Fruit fly (Drosophila melanogaster) whole organism, embryonic: ENCODE data around the gene CG10621.

ENCODE experiments used
- Ada2b ChIP-seq: fragments of 200-800 bp; sonication (Bioruptor generic); IDR thresholded peaks from 2 replicates; pipeline ENCODE4 v1.3.6; 2022; ENCODE audit warnings: missing biosample characterization, missing genetic modification characterization
- CG10209 ChIP-seq: fragments of 200-800 bp; sonication (Bioruptor generic); optimal IDR thresholded peaks from 3 replicates; lab custom pipeline; 2017; ENCODE audit warnings: missing biosample characterization, mild to moderate bottlenecking, missing genetic modification characterization, missing genetic modification reagents
- CG1024 ChIP-seq: fragments of 200-800 bp; sonication (Bioruptor generic); IDR thresholded peaks from 2 replicates; pipeline ENCODE4 v1.3.6; 2022; ENCODE audit warnings: missing biosample characterization, missing genetic modification characterization
- CG12155 ChIP-seq: fragments of 200-800 bp; sonication (Bioruptor generic); optimal IDR thresholded peaks from 3 replicates; lab custom pipeline; 2016; ENCODE audit warnings: missing biosample characterization, missing genetic modification characterization
- CG1233 ChIP-seq: fragments of 200-800 bp; sonication (Bioruptor generic); optimal IDR thresholded peaks from 4 replicates; lab custom pipeline; 2018; ENCODE audit warnings: missing biosample characterization, mild to moderate bottlenecking, missing genetic modification characterization
- CG12391 ChIP-seq: fragments of 200-800 bp; sonication (Bioruptor generic); optimal IDR thresholded peaks from 3 replicates; lab custom pipeline; 2018; ENCODE audit warnings: missing biosample characterization, mild to moderate bottlenecking, missing genetic modification characterization, moderate library complexity
- CG12659 ChIP-seq: fragments of 200-800 bp; sonication (Bioruptor generic); optimal IDR thresholded peaks from 3 replicates; lab custom pipeline; 2017; ENCODE audit warnings: mild to moderate bottlenecking, missing biosample characterization, missing genetic modification reagents, missing genetic modification characterization
- CG12769 ChIP-seq: fragments of 200-800 bp; sonication (Bioruptor generic); optimal IDR thresholded peaks from 2 replicates; lab custom pipeline; 2019; ENCODE audit warnings: missing biosample characterization, mild to moderate bottlenecking, missing genetic modification characterization, moderate library complexity
- CG15073 ChIP-seq: fragments of 200-800 bp; sonication (Bioruptor generic); optimal IDR thresholded peaks from 2 replicates; lab custom pipeline; 2016; ENCODE audit warnings: missing biosample characterization, missing genetic modification characterization
- CG1529 ChIP-seq: fragments of 200-800 bp; sonication (Bioruptor generic); optimal IDR thresholded peaks from 3 replicates; lab custom pipeline; 2018; ENCODE audit warnings: missing biosample characterization, missing genetic modification characterization
- CG17385 ChIP-seq: fragments of 200-800 bp; sonication (Bioruptor generic); optimal IDR thresholded peaks from 3 replicates; lab custom pipeline; 2018; ENCODE audit warnings: missing biosample characterization, mild to moderate bottlenecking, missing genetic modification characterization
- CG34224 ChIP-seq: fragments of 200-800 bp; sonication (Bioruptor generic); IDR thresholded peaks from 3 replicates; pipeline ENCODE4 v1.3.6; 2022; ENCODE audit warnings: missing biosample characterization, missing genetic modification characterization; ENCODE audit not compliant: partially characterized antibody
- CG4360 ChIP-seq: fragments of 200-800 bp; sonication (Bioruptor generic); IDR thresholded peaks from 2 replicates; pipeline ENCODE4 v1.3.6; 2022; ENCODE audit warnings: missing biosample characterization, missing genetic modification characterization
- CG4707 ChIP-seq: fragments of 200-800 bp; sonication (Bioruptor generic); optimal IDR thresholded peaks from 2 replicates; lab custom pipeline; 2018; ENCODE audit warnings: missing biosample characterization, mild to moderate bottlenecking, missing genetic modification characterization, moderate library complexity
- CG6654 ChIP-seq: fragments of 200-800 bp; sonication (Bioruptor generic); optimal IDR thresholded peaks from 2 replicates; lab custom pipeline; 2017; ENCODE audit warnings: missing biosample characterization, mild to moderate bottlenecking, missing genetic modification characterization
- CG6683 ChIP-seq: fragments of 200-800 bp; sonication (Bioruptor generic); optimal IDR thresholded peaks from 2 replicates; lab custom pipeline; 2017; ENCODE audit warnings: missing biosample characterization, mild to moderate bottlenecking, missing genetic modification characterization, missing genetic modification reagents
- CG7987 ChIP-seq: fragments of 200-800 bp; sonication (Bioruptor generic); optimal IDR thresholded peaks from 2 replicates; lab custom pipeline; 2018; ENCODE audit warnings: missing biosample characterization, mild to moderate bottlenecking, missing genetic modification characterization, moderate library complexity
- CG8089 ChIP-seq: fragments of 200-800 bp; sonication (Bioruptor generic); optimal IDR thresholded peaks from 3 replicates; lab custom pipeline; 2016; ENCODE audit warnings: missing biosample characterization, missing genetic modification characterization
- CG8478 ChIP-seq: fragments of >200 bp; optimal IDR thresholded peaks from 2 replicates; lab custom pipeline; 2018
- CHES-1-like ChIP-seq: fragments of 200-800 bp; sonication (Bioruptor generic); optimal IDR thresholded peaks from 2 replicates; lab custom pipeline; 2016; ENCODE audit warnings: missing biosample characterization, missing genetic modification characterization
- Chrac-16 ChIP-seq: fragments of 200-800 bp; sonication (Bioruptor generic); optimal IDR thresholded peaks from 3 replicates; lab custom pipeline; 2016; ENCODE audit warnings: missing biosample characterization, missing genetic modification characterization
- D ChIP-seq, 2 experiments: fragments of 200-800 bp in 1 of 2; fragments of >200 bp in 1 of 2; sonication (Bioruptor generic) in 1 of 2; optimal IDR thresholded peaks; 2 replicates in 1 of 2; 3 replicates in 1 of 2; lab custom pipeline; 2017; ENCODE audit warnings: mild to moderate bottlenecking in 1 of 2, missing biosample characterization in 1 of 2, missing genetic modification characterization in 1 of 2, missing genetic modification reagents in 1 of 2
- D19A ChIP-seq: fragments of 200-800 bp; optimal IDR thresholded peaks from 3 replicates; lab custom pipeline; 2019; ENCODE audit warnings: missing biosample characterization, mild to moderate bottlenecking, missing genetic modification characterization, moderate library complexity
- Deaf1 ChIP-seq: fragments of 200-800 bp; optimal IDR thresholded peaks from 3 replicates; lab custom pipeline; 2019; ENCODE audit warnings: missing biosample characterization, mild to moderate bottlenecking, missing genetic modification characterization, moderate library complexity
- E2f1 ChIP-seq: fragments of 200-800 bp; sonication (Bioruptor generic); IDR thresholded peaks from 2 replicates; pipeline ENCODE4 v1.3.6; 2022; ENCODE audit warnings: missing biosample characterization, missing genetic modification characterization
- Fer2 ChIP-seq: fragments of 200-800 bp; sonication (Bioruptor generic); optimal IDR thresholded peaks from 2 replicates; lab custom pipeline; 2018; ENCODE audit warnings: missing biosample characterization, mild to moderate bottlenecking, missing genetic modification characterization, moderate library complexity
- Hand ChIP-seq: fragments of 200-800 bp; sonication (Bioruptor generic); optimal IDR thresholded peaks from 2 replicates; lab custom pipeline; 2017; ENCODE audit warnings: mild to moderate bottlenecking, missing biosample characterization, missing genetic modification reagents, missing genetic modification characterization
- HmgD ChIP-seq: fragments of 200-800 bp; sonication (Bioruptor generic); optimal IDR thresholded peaks from 3 replicates; lab custom pipeline; 2016; ENCODE audit warnings: missing biosample characterization, missing genetic modification characterization
- Hr51 ChIP-seq, 2 experiments: fragments of 200-800 bp; sonication (Bioruptor generic); optimal IDR thresholded peaks; 2 replicates in 1 of 2; 3 replicates in 1 of 2; lab custom pipeline; 2016 to 2018; ENCODE audit warnings: missing biosample characterization in 2 of 2, missing genetic modification characterization in 2 of 2, mild to moderate bottlenecking in 1 of 2, moderate library complexity in 1 of 2
- Hsf ChIP-seq: fragments of 200-800 bp; sonication (Bioruptor generic); optimal IDR thresholded peaks from 3 replicates; lab custom pipeline; 2016; ENCODE audit warnings: missing biosample characterization, missing genetic modification characterization
- Kr ChIP-seq: fragments of 200-800 bp; sonication (Bioruptor generic); optimal IDR thresholded peaks from 2 replicates; lab custom pipeline; 2017; ENCODE audit warnings: missing biosample characterization, mild to moderate bottlenecking, missing genetic modification characterization
- Ptx1 ChIP-seq: fragments of 200-800 bp; sonication (Bioruptor generic); IDR thresholded peaks from 2 replicates; pipeline ENCODE4 v1.3.6; 2022; ENCODE audit warnings: missing biosample characterization, missing genetic modification characterization
- Rfx ChIP-seq: fragments of 200-800 bp; sonication (Bioruptor generic); IDR thresholded peaks from 2 replicates; pipeline ENCODE4 v1.3.6; 2022; ENCODE audit warnings: missing biosample characterization, missing genetic modification characterization
- Sry-δ ChIP-seq: fragments of 200-800 bp; sonication (Bioruptor generic); optimal IDR thresholded peaks from 2 replicates; lab custom pipeline; 2016; ENCODE audit warnings: missing biosample characterization, missing genetic modification characterization
- ara ChIP-seq: fragments of 200-800 bp; sonication (Bioruptor generic); IDR thresholded peaks from 2 replicates; pipeline ENCODE4 v1.3.6; 2022; ENCODE audit warnings: missing biosample characterization, missing genetic modification characterization
- ase ChIP-seq: fragments of 200-800 bp; sonication (Bioruptor generic); IDR thresholded peaks from 3 replicates; pipeline ENCODE4 v1.3.6; 2022; ENCODE audit warnings: missing biosample characterization, missing genetic modification characterization
- ato ChIP-seq: fragments of 200-800 bp; sonication (Bioruptor generic); IDR thresholded peaks from 2 replicates; pipeline ENCODE4 v1.3.6; 2022; ENCODE audit warnings: missing biosample characterization, missing genetic modification characterization; ENCODE audit not compliant: partially characterized antibody
- dan ChIP-seq: fragments of 200-800 bp; sonication (Bioruptor generic); IDR thresholded peaks from 2 replicates; pipeline ENCODE4 v1.3.6; 2022; ENCODE audit warnings: missing biosample characterization, missing genetic modification characterization
- dati ChIP-seq: fragments of 200-800 bp; sonication (Bioruptor generic); IDR thresholded peaks from 2 replicates; pipeline ENCODE4 v1.3.6; 2022; ENCODE audit warnings: missing biosample characterization, missing genetic modification characterization
- ems ChIP-seq: fragments of 200-800 bp; sonication (Bioruptor generic); optimal IDR thresholded peaks from 3 replicates; lab custom pipeline; 2016; ENCODE audit warnings: missing biosample characterization, missing genetic modification characterization
- jumu ChIP-seq: fragments of 200-800 bp; sonication (Bioruptor generic); optimal IDR thresholded peaks from 3 replicates; lab custom pipeline; 2016; ENCODE audit warnings: missing biosample characterization, missing genetic modification characterization
- luna ChIP-seq: fragments of 200-800 bp; sonication (Bioruptor generic); optimal IDR thresholded peaks from 2 replicates; lab custom pipeline; 2016; ENCODE audit warnings: missing biosample characterization, missing genetic modification characterization
- maf-S ChIP-seq: fragments of 200-800 bp; sonication (Bioruptor generic); optimal IDR thresholded peaks from 2 replicates; lab custom pipeline; 2016; ENCODE audit warnings: missing biosample characterization, missing genetic modification characterization
- org-1 ChIP-seq: fragments of 200-800 bp; sonication (Bioruptor generic); optimal IDR thresholded peaks from 2 replicates; lab custom pipeline; 2017; ENCODE audit warnings: missing biosample characterization, missing genetic modification characterization
- pan ChIP-seq, 4 experiments: fragments of >200 bp in 3 of 4; fragments of 200-800 bp in 1 of 4; sonication (Bioruptor generic) in 1 of 4; optimal IDR thresholded peaks in 3 of 4; IDR thresholded peaks in 1 of 4; 2 replicates each; pipeline versions ENCODE4 v1.3.6 to Lab custom; 2017 to 2022; ENCODE audit warnings: missing biosample characterization in 2 of 4, missing genetic modification characterization in 2 of 4, mixed read lengths in 1 of 4
- pzg ChIP-seq: fragments of 200-800 bp; sonication (Bioruptor generic); optimal IDR thresholded peaks from 3 replicates; lab custom pipeline; 2018; ENCODE audit warnings: missing biosample characterization, mild to moderate bottlenecking, missing genetic modification characterization, moderate library complexity
- sc ChIP-seq, 3 experiments: fragments of >200 bp in 2 of 3; fragments of 200-800 bp in 1 of 3; sonication (Bioruptor generic) in 1 of 3; optimal IDR thresholded peaks; 2 replicates in 2 of 3; 3 replicates in 1 of 3; lab custom pipeline; 2017; ENCODE audit warnings: mild to moderate bottlenecking in 1 of 3, missing biosample characterization in 1 of 3, missing genetic modification characterization in 1 of 3, missing genetic modification reagents in 1 of 3
- shn ChIP-seq: fragments of 200-800 bp; sonication (Bioruptor generic); optimal IDR thresholded peaks from 3 replicates; lab custom pipeline; 2016; ENCODE audit warnings: missing biosample characterization, missing genetic modification characterization
- wor ChIP-seq: fragments of 200-800 bp; sonication (Bioruptor generic); IDR thresholded peaks from 2 replicates; pipeline ENCODE4 v1.3.6; 2022; ENCODE audit warnings: missing biosample characterization, missing genetic modification characterization
- z ChIP-seq: fragments of 200-800 bp; sonication (Bioruptor generic); IDR thresholded peaks from 3 replicates; pipeline ENCODE4 v1.3.6; 2022; ENCODE audit warnings: missing biosample characterization, missing genetic modification characterization
- zfh2 ChIP-seq: fragments of 200-800 bp; sonication (Bioruptor generic); optimal IDR thresholded peaks from 2 replicates; lab custom pipeline; 2016; ENCODE audit warnings: missing biosample characterization, missing genetic modification characterization

Gene CG10621

dm6 chr2L:18948724-18949108 is 5.5 kb downstream of the CG10621 start, which contains the start of gene CG10428 (continued):
- no peak for TF ChIP-seq Deaf1 (tag; lab: Kevin White, UChicago)
- TF ChIP-seq Ada2b = no peak
- TF ChIP-seq luna (GFP tag; lab: Kevin White, UChicago) = no peak
- TF ChIP-seq ems (GFP tag; lab: Kevin White, UChicago) = no peak
- no peak for TF ChIP-seq pan (optimal IDR thresholded peaks at IDR 0.05; lab: Kevin White, UChicago)
- no peak for TF ChIP-seq pan (GFP tag; optimal IDR thresholded peaks at IDR 0.05 in 1 of 2, IDR thresholded peaks at IDR 0.05 in 1 of 2)
- no peak for TF ChIP-seq CG4707 (GFP tag; lab: Kevin White, UChicago)
- TF ChIP-seq zfh2 (GFP tag; lab: Kevin White, UChicago) = no peak
- TF ChIP-seq dati = no peak
- TF ChIP-seq CG12659 (GFP tag; lab: Kevin White, UChicago) = peak; percentile 31
- no peak for TF ChIP-seq CG8089 (GFP tag; lab: Kevin White, UChicago)
- no peak for TF ChIP-seq CG10209 (GFP tag; lab: Kevin White, UChicago)
- no peak for TF ChIP-seq wor (GFP tag; lab: Robert Waterston, UW)
- no peak for TF ChIP-seq Kr (GFP tag; lab: Kevin White, UChicago)
- TF ChIP-seq CG7987 (GFP tag; lab: Kevin White, UChicago) = no peak
- no peak for TF ChIP-seq org-1 (GFP tag; lab: Kevin White, UChicago)
- TF ChIP-seq CHES-1-like (GFP tag; lab: Kevin White, UChicago) = no peak
- TF ChIP-seq CG34224 = 0 out of 3 replicates have a peak, but pooled peaks have one; percentile 48
- no peak for TF ChIP-seq HmgD (GFP tag; lab: Kevin White, UChicago)
- TF ChIP-seq ara (GFP tag; lab: Robert Waterston, UW) = no peak
- TF ChIP-seq Ptx1 (GFP tag; lab: Robert Waterston, UW) = no peak
- TF ChIP-seq CG1529 (GFP tag; lab: Kevin White, UChicago) = no peak
- no peak for TF ChIP-seq D19A (tag; lab: Kevin White, UChicago)
- peak; percentile 45 for TF ChIP-seq Sry-δ
- TF ChIP-seq Hr51 (GFP tag; optimal IDR thresholded peaks at IDR 0.05; lab: Kevin White, UChicago) = no peak
- no peak for TF ChIP-seq shn (GFP tag; lab: Kevin White, UChicago)
- peak; percentile 69 for TF ChIP-seq pzg
- TF ChIP-seq CG12155 (GFP tag; lab: Kevin White, UChicago) = peak; percentile 69
- no peak for TF ChIP-seq Hand (GFP tag; lab: Kevin White, UChicago)
- no peak for TF ChIP-seq CG1233 (GFP tag; lab: Kevin White, UChicago)
- no peak for TF ChIP-seq CG15073 (GFP tag; lab: Kevin White, UChicago)
- TF ChIP-seq jumu (GFP tag; lab: Kevin White, UChicago) = no peak
- peak; percentile 99 for TF ChIP-seq CG17385 (GFP tag; lab: Kevin White, UChicago)
- TF ChIP-seq Fer2 = no peak
- TF ChIP-seq Chrac-16 (GFP tag; lab: Kevin White, UChicago) = no peak
- no peak for TF ChIP-seq Rfx (GFP tag; lab: Robert Waterston, UW)
- TF ChIP-seq CG6654 (GFP tag; lab: Kevin White, UChicago) = no peak
- TF ChIP-seq dan (GFP tag; lab: Robert Waterston, UW) = no peak
- TF ChIP-seq ase = no peak
- TF ChIP-seq E2f1 (GFP tag; lab: Robert Waterston, UW) = no peak
- no peak for TF ChIP-seq CG12769 (tag; lab: Kevin White, UChicago)
- no peak for TF ChIP-seq CG8478 (lab: Kevin White, UChicago)
- no peak for TF ChIP-seq z
- TF ChIP-seq Hsf (GFP tag; lab: Kevin White, UChicago) = no peak
- TF ChIP-seq CG1024 (GFP tag; lab: Robert Waterston, UW) = no peak
- no peak for TF ChIP-seq CG4360 (GFP tag; lab: Robert Waterston, UW)
- no peak for TF ChIP-seq maf-S (GFP tag; lab: Kevin White, UChicago)
- no peak for TF ChIP-seq sc (optimal IDR thresholded peaks at IDR 0.05; lab: Kevin White, UChicago)
- no peak for TF ChIP-seq sc (GFP tag; optimal IDR thresholded peaks at IDR 0.05; lab: Kevin White, UChicago)
- TF ChIP-seq CG6683 = no peak
- no peak for TF ChIP-seq CG12391
- TF ChIP-seq D (optimal IDR thresholded peaks at IDR 0.05; lab: Kevin White, UChicago) = no peak
- TF ChIP-seq D (GFP tag; optimal IDR thresholded peaks at IDR 0.05; lab: Kevin White, UChicago) = no peak
- 0 out of 2 replicates have a peak, but pooled peaks have one; percentile 52 for TF ChIP-seq ato (GFP tag; lab: Robert Waterston, UW)
